Worm (Caenorhabditis elegans) whole organism, L4 larva: ENCODE results near the gene bath-19.

Experiments used
- F10B5.3 ChIP-seq: sonication (generic microtip); optimal IDR thresholded peaks from 2 replicates; lab custom pipeline; 2016; ENCODE audit warnings: mild to moderate bottlenecking, missing genetic modification characterization, missing compliant biosample characterization
- aha-1 ChIP-seq: fragments of 150-350 bp; peaks from one replicate; lab custom pipeline; 2014; ENCODE audit warnings: missing biosample characterization, missing genetic modification characterization
- ceh-28 ChIP-seq: fragments of 150-350 bp; optimal IDR thresholded peaks from 2 replicates; lab custom pipeline; 2014; ENCODE audit warnings: missing biosample characterization, missing genetic modification reagents, missing genetic modification characterization
- lin-29 ChIP-seq: fragments of 200-800 bp; sonication (Bioruptor generic); IDR thresholded peaks from 2 replicates; pipeline ENCODE4 v1.3.6; 2022; ENCODE audit warnings: missing genetic modification reagents, missing genetic modification characterization, missing compliant biosample characterization
- nhr-25 ChIP-seq: sonication (generic microtip); optimal IDR thresholded peaks from 2 replicates; lab custom pipeline; 2017; ENCODE audit warnings: missing genetic modification characterization, mild to moderate bottlenecking, missing compliant biosample characterization, antibody characterized with exemption, moderate library complexity, borderline replicate concordance; ENCODE audit not compliant: insufficient read depth
- nhr-76 ChIP-seq: fragments of 150-350 bp; optimal IDR thresholded peaks from 2 replicates; lab custom pipeline; 2014; ENCODE audit warnings: missing biosample characterization, missing genetic modification characterization
- pqm-1 ChIP-seq: sonication (generic microtip); optimal IDR thresholded peaks from 2 replicates; lab custom pipeline; 2017; ENCODE audit warnings: missing biosample characterization, missing genetic modification characterization
- rbr-2 ChIP-seq: sonication (generic microtip); optimal IDR thresholded peaks from 2 replicates; lab custom pipeline; 2016; ENCODE audit warnings: missing genotype, missing genetic modification characterization, missing compliant biosample characterization
- skn-1 ChIP-seq: fragments of 150-350 bp; optimal IDR thresholded peaks from 2 replicates; lab custom pipeline; 2014; ENCODE audit warnings: missing biosample characterization, missing genetic modification characterization
- snpc-4 ChIP-seq: fragments of 150-350 bp; optimal IDR thresholded peaks from 2 replicates; lab custom pipeline; 2014; ENCODE audit warnings: missing biosample characterization, missing genetic modification characterization
- unc-39 ChIP-seq: sonication (generic microtip); optimal IDR thresholded peaks from 2 replicates; lab custom pipeline; 2017; ENCODE audit warnings: missing biosample characterization, missing genetic modification characterization

DNA sequence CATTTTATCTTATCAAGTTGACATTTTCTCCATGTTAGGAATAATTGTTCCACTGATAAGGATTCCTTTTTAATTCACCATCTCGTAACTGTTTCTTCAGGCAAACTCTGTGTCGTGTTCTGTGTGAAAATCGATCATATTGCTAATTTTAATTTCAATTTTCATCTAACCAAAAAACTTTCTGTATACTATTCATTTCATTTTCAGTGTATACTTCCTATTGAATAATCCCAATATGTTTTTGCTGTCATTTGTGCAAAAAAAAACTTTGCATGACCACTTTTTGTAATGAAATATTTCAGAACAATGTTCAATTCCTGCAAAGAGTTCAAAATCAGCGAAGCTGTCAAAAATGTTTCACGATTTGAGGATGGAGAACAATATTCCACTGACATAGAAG lies 52.2 kb downstream of the bath-19 start, which contains the start of gene Y16E11A.4:
- no peak for TF ChIP-seq lin-29 (GFP tag; lab: Robert Waterston, UW)
- no peak for TF ChIP-seq F10B5.3 (tag; lab: Kevin White, UChicago)
- TF ChIP-seq unc-39 (tag; lab: Kevin White, UChicago) = no peak
- no peak for TF ChIP-seq skn-1 (tag; lab: Kevin White, UChicago)
- no peak for TF ChIP-seq nhr-25 (tag; lab: Kevin White, UChicago)
- no peak for TF ChIP-seq nhr-76 (tag; lab: Kevin White, UChicago)
- no peak for TF ChIP-seq rbr-2 (tag; lab: Kevin White, UChicago)
- peak; percentile 27 for TF ChIP-seq pqm-1
- TF ChIP-seq ceh-28 (tag; lab: Kevin White, UChicago) = no peak
- no peak for TF ChIP-seq aha-1
- TF ChIP-seq snpc-4 (tag; lab: Kevin White, UChicago) = no peak
